Worm (Caenorhabditis elegans): ENCODE results near the gene cdc-25.4.

DNA sequence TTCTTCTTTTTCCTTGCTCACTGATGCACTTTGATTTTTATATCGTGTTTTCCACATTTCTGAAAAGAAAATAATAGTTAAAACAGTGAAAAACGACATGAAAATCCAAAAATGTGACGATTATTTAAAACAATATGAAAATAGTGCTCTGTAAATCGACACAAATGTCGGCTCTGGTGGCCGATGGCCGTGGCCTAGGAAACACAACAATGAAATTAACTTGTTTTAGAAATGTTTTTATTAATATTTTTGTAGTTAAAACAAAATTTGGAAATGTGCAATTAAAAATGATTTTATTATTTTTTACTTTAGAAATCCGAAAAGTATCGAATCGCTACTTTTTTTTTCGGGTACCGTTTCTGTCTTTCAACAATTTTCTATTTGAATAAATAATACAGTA lies 11.5 kb upstream of the cdc-25.4 start, which contains the start of gene arv-1:
- TF ChIP-seq zag-1 (tag; optimal IDR thresholded peaks at IDR 0.05) (no peak), egl-27 (tag; optimal IDR thresholded peaks at IDR 0.05) (no peak), nhr-10 (tag; optimal IDR thresholded peaks at IDR 0.05) (no peak)

All from whole organism, L2 larva.